Worm (Caenorhabditis elegans) whole organism, mixed stage, embryonic: ENCODE measurements around the gene M110.9.

Source experiments
- blmp-1 ChIP-seq: fragments of 150-350 bp; optimal IDR thresholded peaks from 2 replicates; lab custom pipeline; 2014; ENCODE audit warnings: missing biosample characterization, missing genetic modification characterization
- elt-3 ChIP-seq: fragments of 150-350 bp; optimal IDR thresholded peaks from 2 replicates; lab custom pipeline; 2014; ENCODE audit warnings: missing biosample characterization, missing genetic modification characterization
- nhr-12 ChIP-seq: fragments of 150-350 bp; optimal IDR thresholded peaks from 2 replicates; lab custom pipeline; 2014; ENCODE audit warnings: missing biosample characterization, missing genetic modification characterization
- snpc-4 ChIP-seq: fragments of 150-350 bp; optimal IDR thresholded peaks from 2 replicates; lab custom pipeline; 2014; ENCODE audit warnings: missing biosample characterization, missing genetic modification characterization
- ztf-11 ChIP-seq: fragments of 150-350 bp; optimal IDR thresholded peaks from 2 replicates; lab custom pipeline; 2014; ENCODE audit warnings: missing biosample characterization, missing genetic modification characterization

- no peak for TF ChIP-seq nhr-12 (tag; lab: Kevin White, UChicago)
- no peak for TF ChIP-seq blmp-1 (tag; lab: Kevin White, UChicago)
- no peak for TF ChIP-seq ztf-11 (tag; lab: Kevin White, UChicago)
- no peak for TF ChIP-seq elt-3 (tag; lab: Kevin White, UChicago)
- no peak for TF ChIP-seq snpc-4 (tag; lab: Kevin White, UChicago)
Measured at ce11 chrII:8249710-8250109, 18.6 kb downstream of the M110.9 start.
